Worm (Caenorhabditis elegans): ENCODE data around the gene ykt-6.

Gene ykt-6

DNA sequence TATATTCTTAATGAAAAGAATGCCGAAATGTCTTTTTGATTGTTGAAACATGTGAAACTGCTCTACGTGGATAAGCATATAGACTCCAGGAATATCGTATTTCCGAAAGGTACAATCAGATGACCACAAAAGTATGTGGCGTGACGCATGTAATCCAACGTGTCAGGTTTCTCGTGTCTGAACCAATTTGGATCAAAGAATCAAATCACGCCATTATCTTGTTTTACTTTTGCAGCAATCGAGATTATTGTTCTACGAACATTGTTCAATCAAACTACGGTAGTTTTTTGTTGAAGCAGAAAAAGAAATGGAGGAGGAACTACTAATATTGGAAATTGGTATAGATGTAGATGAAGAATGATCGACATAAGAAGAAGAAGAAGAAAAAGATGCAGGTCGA lies 13.7 kb downstream of the ykt-6 start (continued):
- TF ChIP-seq snu-23 (GFP tag; optimal IDR thresholded peaks at IDR 0.05) (peak; percentile 34), pag-3 (tag; optimal IDR thresholded peaks at IDR 0.05; ENCODE audit: borderline replicate concordance, insufficient read depth) (no peak), mep-1 (tag; optimal IDR thresholded peaks at IDR 0.05) (peak; percentile 35), ceh-8 (GFP tag; optimal IDR thresholded peaks at IDR 0.05) (no peak), lsy-2 (tag; optimal IDR thresholded peaks at IDR 0.05) (no peak), nhr-71 (tag; optimal IDR thresholded peaks at IDR 0.05) (peak; percentile 67), hlh-4 (tag; optimal IDR thresholded peaks at IDR 0.05) (no peak)

DNA sequence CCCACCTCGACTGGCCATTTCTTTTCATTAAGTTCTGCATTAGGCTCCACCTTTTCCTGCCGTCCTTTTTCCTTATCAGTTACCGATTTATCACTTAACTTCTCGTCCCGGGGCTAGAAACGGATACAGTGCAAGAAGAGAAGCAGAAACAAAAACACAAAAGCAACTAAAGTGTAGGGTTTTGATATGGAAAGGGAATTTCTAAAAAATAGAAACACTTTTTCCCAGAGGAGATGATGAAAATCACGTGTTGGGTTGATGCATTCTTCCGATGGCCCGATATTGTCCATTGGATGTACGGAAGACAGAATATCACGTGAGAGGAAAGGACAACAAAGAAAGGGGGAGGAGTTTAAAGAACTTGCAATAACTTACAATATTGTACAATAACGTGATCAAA lies 14.6 kb downstream of the ykt-6 start:
- TF ChIP-seq fkh-10 (GFP tag; optimal IDR thresholded peaks at IDR 0.05) (no peak), nhr-84 (tag; optimal IDR thresholded peaks at IDR 0.05) (no peak), sptf-1 (tag; optimal IDR thresholded peaks at IDR 0.05) (no peak), nhr-76 (tag; optimal IDR thresholded peaks at IDR 0.05) (no peak), zip-4 (GFP tag; optimal IDR thresholded peaks at IDR 0.05) (no peak), rnt-1 (tag; optimal IDR thresholded peaks at IDR 0.05) (peak; percentile 27), nhr-20 (tag; optimal IDR thresholded peaks at IDR 0.05) (peak; percentile 97), egl-13 (tag; optimal IDR thresholded peaks at IDR 0.05) (no peak), C16A3.4 (tag; optimal IDR thresholded peaks at IDR 0.05) (peak; percentile 21), nhr-11 (tag; optimal IDR thresholded peaks at IDR 0.05) (no peak), unc-130 (tag; optimal IDR thresholded peaks at IDR 0.05) (peak; percentile 77), zag-1 (tag; optimal IDR thresholded peaks at IDR 0.05) (no peak), nhr-71 (tag; optimal IDR thresholded peaks at IDR 0.05) (peak; percentile 90), efl-1 (optimal IDR thresholded peaks at IDR 0.05) (peak; percentile 2 to 53), efl-1 (GFP tag; optimal IDR thresholded peaks at IDR 0.05 in 1 of 2) (peak; percentile 24 to 95), alr-1 (tag; optimal IDR thresholded peaks at IDR 0.05; ENCODE audit: borderline replicate concordance) (no peak), mep-1 (tag; optimal IDR thresholded peaks at IDR 0.05) (peak; percentile 82), nhr-237 (tag; optimal IDR thresholded peaks at IDR 0.05) (no peak), irx-1 (tag; optimal IDR thresholded peaks at IDR 0.05) (peak; percentile 21), ztf-4 (tag; optimal IDR thresholded peaks at IDR 0.05) (peak; percentile 2), lin-13 (GFP tag; optimal IDR thresholded peaks at IDR 0.05) (peak; percentile 46), ceh-82 (tag; optimal IDR thresholded peaks at IDR 0.05) (peak in 1 of 3 experiments; percentile 8), C34B4.2 (tag; optimal IDR thresholded peaks at IDR 0.05) (no peak), egl-27 (tag; optimal IDR thresholded peaks at IDR 0.05) (no peak), lin-14 (GFP tag; optimal IDR thresholded peaks at IDR 0.05) (peak; percentile 87), nhr-28 (tag; optimal IDR thresholded peaks at IDR 0.05) (no peak), tbx-2 (tag; optimal IDR thresholded peaks at IDR 0.05) (peak; percentile 69), swsn-7 (tag; optimal IDR thresholded peaks at IDR 0.05) (peak; percentile 37), snu-23 (GFP tag; optimal IDR thresholded peaks at IDR 0.05) (peak; percentile 77), grh-1 (GFP tag; IDR thresholded peaks at IDR 0.05) (peak; percentile 53), hpl-2 (GFP tag; optimal IDR thresholded peaks at IDR 0.05) (no peak), lin-35 (GFP tag; optimal IDR thresholded peaks at IDR 0.05) (peak in 1 of 2 experiments; percentile 79), hlh-17 (GFP tag; optimal IDR thresholded peaks at IDR 0.05; ENCODE audit: borderline replicate concordance) (no peak), nhr-47 (tag; optimal IDR thresholded peaks at IDR 0.05) (peak; percentile 56), lin-15B (tag; optimal IDR thresholded peaks at IDR 0.05) (no peak), fkh-4 (tag; optimal IDR thresholded peaks at IDR 0.05; ENCODE audit: borderline replicate concordance) (no peak), dpl-1 (GFP tag; optimal IDR thresholded peaks at IDR 0.05) (peak in 2 of 3 experiments; percentile 53 to 64), lin-39 (tag; optimal IDR thresholded peaks at IDR 0.05) (no peak), skn-1 (tag; optimal IDR thresholded peaks at IDR 0.05) (no peak), nhr-19 (GFP tag; conservative IDR thresholded peaks at IDR 0.05) (peak; percentile 79), ceh-63 (GFP tag; optimal IDR thresholded peaks at IDR 0.05) (no peak), nhr-90 (tag; optimal IDR thresholded peaks at IDR 0.05; ENCODE audit: poor library complexity) (peak; percentile 82), elt-3 (tag; optimal IDR thresholded peaks at IDR 0.05) (peak in 5 of 6 experiments; percentile 27 to 94 (median 77)), ztf-11 (tag; optimal IDR thresholded peaks at IDR 0.05) (no peak), aha-1 (tag; optimal IDR thresholded peaks at IDR 0.05) (no peak), mdl-1 (tag; optimal IDR thresholded peaks at IDR 0.05) (peak in 1 of 2 experiments; percentile 84)

All from whole organism, L1 larva.